Fruit fly (Drosophila melanogaster): Measurements from ENCODE around the gene mRpL45.

The mRpL45 gene

dm6 chr3R:22597344-22597954 is 20.8 kb upstream of the mRpL45 start (continued):
- TF ChIP-seq CG2202 (tag; optimal IDR thresholded peaks at IDR 0.05): peak; percentile 55
- TF ChIP-seq emc (GFP tag; optimal IDR thresholded peaks at IDR 0.05): no peak
- TF ChIP-seq Ets65A (GFP tag): peak; percentile 85
- no peak for TF ChIP-seq CG11085 (GFP tag; IDR thresholded peaks at IDR 0.05)
- TF ChIP-seq CG7556 (GFP tag; optimal IDR thresholded peaks at IDR 0.05): peak; percentile 65
- peak; percentile 35; the same call in 1 of the 2 replicates for TF ChIP-seq CG11696 (GFP tag; IDR thresholded peaks at IDR 0.05)
- TF ChIP-seq tna (GFP tag; IDR thresholded peaks at IDR 0.05; ENCODE audit: partially characterized antibody): no peak
- TF ChIP-seq Ets97D (GFP tag; optimal IDR thresholded peaks at IDR 0.05): peak; percentile 13
- no peak for TF ChIP-seq Sin3A (optimal IDR thresholded peaks at IDR 0.05)
- TF ChIP-seq CG42726 (GFP tag; IDR thresholded peaks at IDR 0.05; ENCODE audit: partially characterized antibody): no peak
- TF ChIP-seq h (optimal IDR thresholded peaks at IDR 0.05): no peak
- no peak for TF ChIP-seq Lhr (GFP tag; optimal IDR thresholded peaks at IDR 0.05)
- TF ChIP-seq pum (GFP tag; optimal IDR thresholded peaks at IDR 0.05): peak; percentile 75
- no peak for TF ChIP-seq pho (GFP tag; optimal IDR thresholded peaks at IDR 0.05)
- TF ChIP-seq CG33557 (GFP tag; optimal IDR thresholded peaks at IDR 0.05): peak; percentile 57
- TF ChIP-seq oc (tag; optimal IDR thresholded peaks at IDR 0.05): peak; percentile 86
- peak; percentile 59 for TF ChIP-seq CG3847 (GFP tag; IDR thresholded peaks at IDR 0.05)
- no peak for TF ChIP-seq D19A (tag; optimal IDR thresholded peaks at IDR 0.05)
- TF ChIP-seq CG12071 (GFP tag; optimal IDR thresholded peaks at IDR 0.05): peak; percentile 65
- peak; percentile 67 for TF ChIP-seq Camta (GFP tag; optimal IDR thresholded peaks at IDR 0.05)
- peak; percentile 46 for TF ChIP-seq Fer1 (GFP tag; optimal IDR thresholded peaks at IDR 0.05)
- no peak for TF ChIP-seq jing (GFP tag; optimal IDR thresholded peaks at IDR 0.05)
- TF ChIP-seq CG3407 (GFP tag; optimal IDR thresholded peaks at IDR 0.05): peak; percentile 70
- TF ChIP-seq D (optimal IDR thresholded peaks at IDR 0.05): no peak
- TF ChIP-seq D (GFP tag; optimal IDR thresholded peaks at IDR 0.05): no peak
- no peak for TF ChIP-seq CG12744 (GFP tag; optimal IDR thresholded peaks at IDR 0.05)
- TF ChIP-seq dimm (GFP tag; IDR thresholded peaks at IDR 0.05): peak; percentile 60; the same call in 1 of the 2 replicates
- TF ChIP-seq sob (GFP tag; IDR thresholded peaks at IDR 0.05): peak; percentile 70
- TF ChIP-seq E2f1 (GFP tag; IDR thresholded peaks at IDR 0.05): peak; percentile 70
- 0 out of 3 replicates have a peak, but pooled peaks have one; percentile 9 for TF ChIP-seq Mrtf (GFP tag; IDR thresholded peaks at IDR 0.05)
- TF ChIP-seq Fer2 (tag; optimal IDR thresholded peaks at IDR 0.05): no peak
- peak in 1 of 2 experiments; percentile 83 for TF ChIP-seq bsh (GFP tag; optimal IDR thresholded peaks at IDR 0.05)
- peak; percentile 41 for TF ChIP-seq chn (GFP tag; optimal IDR thresholded peaks at IDR 0.05)
- TF ChIP-seq Ada2b (GFP tag; IDR thresholded peaks at IDR 0.05): peak; percentile 79
- TF ChIP-seq Hr78 (GFP tag; optimal IDR thresholded peaks at IDR 0.05): peak in 1 of 2 experiments; percentile 87
- TF ChIP-seq CG14667 (GFP tag; IDR thresholded peaks at IDR 0.05): peak; percentile 77
- TF ChIP-seq ATbp (GFP tag; optimal IDR thresholded peaks at IDR 0.05): peak; percentile 87
- peak; percentile 54; the same call in 1 of the 2 replicates for TF ChIP-seq sim (GFP tag; IDR thresholded peaks at IDR 0.05)
- TF ChIP-seq Eip74EF (GFP tag; optimal IDR thresholded peaks at IDR 0.05): no peak
- peak; percentile 11 for TF ChIP-seq sd (tag; optimal IDR thresholded peaks at IDR 0.05)
- TF ChIP-seq H2.0 (GFP tag; IDR thresholded peaks at IDR 0.05): peak; percentile 75
- TF ChIP-seq CG4730 (GFP tag; IDR thresholded peaks at IDR 0.05): peak; percentile 59
- TF ChIP-seq Dfd (GFP tag; optimal IDR thresholded peaks at IDR 0.05): no peak
- peak; percentile 40 for TF ChIP-seq btn (GFP tag; optimal IDR thresholded peaks at IDR 0.05)
- peak; percentile 29 for TF ChIP-seq CG17186 (GFP tag; optimal IDR thresholded peaks at IDR 0.05)
- TF ChIP-seq CG4820 (GFP tag; optimal IDR thresholded peaks at IDR 0.05): peak; percentile 67
- peak; percentile 26 for TF ChIP-seq CG18476 (GFP tag; optimal IDR thresholded peaks at IDR 0.05)
- no peak for TF ChIP-seq lola (GFP tag; optimal IDR thresholded peaks at IDR 0.05)
- no peak for TF ChIP-seq psq (GFP tag; optimal IDR thresholded peaks at IDR 0.05)
- peak; percentile 5 for TF ChIP-seq Spps (tag; optimal IDR thresholded peaks at IDR 0.05)
